Fruit fly (Drosophila melanogaster): Measurements from ENCODE around the gene Ttc1.
A peak's percentile ranks its signal among the peaks of the same experiment; 100 is the strongest.

Gene Ttc1

DNA sequence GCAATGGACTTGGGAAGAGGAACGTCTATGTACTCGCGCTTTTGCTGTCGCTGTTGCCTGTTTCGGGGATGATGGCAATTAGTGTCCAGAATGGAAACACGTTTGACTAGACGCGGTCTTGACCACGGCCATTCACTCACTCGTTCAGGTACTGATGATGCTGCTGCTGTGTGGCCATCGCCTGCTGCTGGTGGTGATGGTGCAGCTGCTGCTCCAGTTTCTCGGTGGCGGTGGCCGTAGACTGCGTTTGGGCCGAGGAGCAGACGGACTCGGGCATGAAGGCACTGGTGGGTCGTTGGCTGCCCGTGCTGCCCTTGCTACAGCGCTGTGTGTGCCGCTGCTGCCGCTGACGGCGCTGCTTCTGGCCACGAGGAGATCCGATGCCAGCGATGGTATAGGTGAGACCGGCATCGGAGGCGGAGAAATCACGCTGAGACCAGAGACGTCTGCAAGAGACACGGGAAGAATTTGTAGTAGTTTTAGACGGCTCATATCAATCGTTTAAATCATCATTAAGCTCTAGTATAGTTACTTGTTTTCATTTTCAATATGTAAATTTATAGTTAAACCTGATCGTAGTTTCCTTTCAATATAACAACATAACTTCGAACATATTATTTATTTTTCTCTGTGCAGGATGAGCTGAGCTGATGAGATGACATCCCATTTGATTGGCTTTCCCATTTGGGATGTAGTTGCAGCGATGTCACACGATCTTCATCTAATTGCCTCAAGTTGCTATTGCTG is 42.9 kb upstream of the Ttc1 start (continued):
- no peak for TF ChIP-seq CG3032 (tag; optimal IDR thresholded peaks at IDR 0.05)
- TF ChIP-seq CG16779 (tag; optimal IDR thresholded peaks at IDR 0.05): no peak
- TF ChIP-seq Sox15 (GFP tag; optimal IDR thresholded peaks at IDR 0.05): no peak
- peak; percentile 66 for TF ChIP-seq CG15336 (GFP tag; IDR thresholded peaks at IDR 0.05)
- peak; percentile 71 for TF ChIP-seq Eip78C (GFP tag)
- TF ChIP-seq CG8319 (GFP tag; optimal IDR thresholded peaks at IDR 0.05): no peak
- no peak for TF ChIP-seq fkh (GFP tag; optimal IDR thresholded peaks at IDR 0.05)
- TF ChIP-seq CG1621 (tag; optimal IDR thresholded peaks at IDR 0.05): no peak
- no peak for TF ChIP-seq CG31627 (GFP tag; optimal IDR thresholded peaks at IDR 0.05)
- no peak for TF ChIP-seq Gug (GFP tag; IDR thresholded peaks at IDR 0.05)
- TF ChIP-seq fd85E (GFP tag; optimal IDR thresholded peaks at IDR 0.05): no peak
- TF ChIP-seq dsx (GFP tag; optimal IDR thresholded peaks at IDR 0.05; ENCODE audit: poor library complexity, severe bottlenecking): no peak
- no peak for TF ChIP-seq CG10669 (GFP tag; optimal IDR thresholded peaks at IDR 0.05)

DNA sequence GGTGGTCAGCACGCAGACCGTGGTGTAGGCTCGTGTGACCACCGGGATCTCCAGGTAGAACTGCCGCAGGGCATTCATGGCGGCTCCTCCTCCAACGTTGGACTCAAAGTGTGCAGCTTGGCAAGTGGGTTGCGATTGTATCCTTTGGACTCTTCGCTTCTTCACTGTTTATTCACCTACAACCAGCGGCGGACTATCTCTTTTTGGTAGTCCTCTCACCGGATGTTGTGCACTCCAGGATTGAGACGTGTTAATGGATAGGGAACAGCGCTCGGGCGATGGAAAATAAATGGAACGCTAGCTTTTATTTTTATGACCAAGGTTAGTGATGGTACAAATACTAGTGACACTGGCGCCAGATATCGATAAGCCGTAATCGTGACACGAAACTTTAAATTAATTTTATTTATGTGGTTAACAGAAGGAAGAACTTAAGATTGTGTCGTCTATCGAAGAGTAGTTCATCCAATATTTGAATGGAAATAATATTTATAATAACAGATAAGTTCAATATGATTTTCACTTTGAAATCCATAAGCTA is 41.1 kb upstream of the Ttc1 start, which contains the start of gene Der-2:
TSS of gene Der-2 (minus strand) at position 347 of the 541 bp plus-strand sequence.
- peak; percentile 25 for TF ChIP-seq Eip78C (GFP tag)
- no peak for TF ChIP-seq acj6 (GFP tag; optimal IDR thresholded peaks at IDR 0.05)
- no peak for TF ChIP-seq topi (GFP tag; optimal IDR thresholded peaks at IDR 0.05)
- TF ChIP-seq Ets21C (GFP tag; optimal IDR thresholded peaks at IDR 0.05): no peak
- TF ChIP-seq vri (GFP tag; optimal IDR thresholded peaks at IDR 0.05): no peak
- no peak for TF ChIP-seq CG8632 (GFP tag; optimal IDR thresholded peaks at IDR 0.05)
- no peak for TF ChIP-seq Eip75B (GFP tag; optimal IDR thresholded peaks at IDR 0.05)

DNA sequence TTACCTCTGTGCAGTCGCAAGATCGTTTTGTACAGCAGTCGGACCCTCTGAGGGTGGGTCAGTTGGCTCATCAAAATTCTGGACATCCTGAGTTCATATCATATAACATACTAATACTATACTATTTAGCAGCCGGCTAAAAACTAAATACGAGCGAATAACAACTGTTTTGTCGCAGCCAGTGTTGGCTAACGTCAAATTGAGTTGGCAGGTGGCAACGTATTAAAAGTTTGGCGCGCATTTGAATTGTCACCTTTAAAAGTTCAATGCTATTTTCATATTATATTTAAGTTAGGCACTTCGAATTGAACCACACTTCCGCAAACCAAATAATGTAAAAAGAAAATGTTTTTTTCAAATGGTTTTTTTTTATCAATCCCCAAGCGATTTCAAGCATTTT is 39.5 kb upstream of the Ttc1 start, which contains the start of gene Sdhaf3:
TSS of gene Sdhaf3 (minus strand) at position 177 of the 400 bp plus-strand sequence.
- no peak for TF ChIP-seq Hr4 (GFP tag; optimal IDR thresholded peaks at IDR 0.05)
- TF ChIP-seq CG1621 (tag; optimal IDR thresholded peaks at IDR 0.05): no peak
- TF ChIP-seq Eip78C (GFP tag): peak; percentile 3
- TF ChIP-seq vri (GFP tag; optimal IDR thresholded peaks at IDR 0.05): no peak
- no peak for TF ChIP-seq Ets96B (tag; optimal IDR thresholded peaks at IDR 0.05)
- no peak for TF ChIP-seq CG6163 (GFP tag; IDR thresholded peaks at IDR 0.05)
- TF ChIP-seq fkh (GFP tag; optimal IDR thresholded peaks at IDR 0.05): no peak
- no peak for TF ChIP-seq dsx (GFP tag; optimal IDR thresholded peaks at IDR 0.05; ENCODE audit: poor library complexity, severe bottlenecking)
- TF ChIP-seq cyc (GFP tag; optimal IDR thresholded peaks at IDR 0.05): no peak
- TF ChIP-seq CG32006 (GFP tag; optimal IDR thresholded peaks at IDR 0.05): no peak
- no peak for TF ChIP-seq Ets21C (GFP tag; optimal IDR thresholded peaks at IDR 0.05)
- TF ChIP-seq CG10631 (GFP tag; optimal IDR thresholded peaks at IDR 0.05): no peak
- TF ChIP-seq Hr38 (GFP tag; optimal IDR thresholded peaks at IDR 0.05): no peak
- peak; percentile 36 for TF ChIP-seq esn (GFP tag; optimal IDR thresholded peaks at IDR 0.05)

DNA sequence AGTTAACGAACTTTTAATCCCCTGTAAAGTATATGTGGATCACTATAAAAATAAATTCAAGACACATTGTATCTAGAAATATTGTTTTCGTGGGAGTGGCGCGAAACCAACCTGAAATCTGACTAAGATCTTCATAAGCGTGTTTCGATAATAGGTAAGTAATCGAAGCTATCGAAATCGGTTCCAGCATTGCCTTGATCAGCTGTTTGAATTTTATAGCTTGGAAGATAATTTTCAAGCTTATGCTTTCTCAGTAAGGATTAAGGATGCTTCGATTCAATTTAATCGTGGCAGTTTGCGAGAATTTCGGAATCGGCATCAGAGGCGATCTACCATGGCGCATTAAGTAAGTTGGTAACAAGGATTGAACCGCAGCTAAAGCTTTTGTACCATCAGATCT is 38.2 kb upstream of the Ttc1 start, which contains the start of gene Dhfr:
TSS of gene Dhfr (plus strand) at position 173 of the 400 bp plus-strand sequence.
- no peak for TF ChIP-seq CG6792 (GFP tag; optimal IDR thresholded peaks at IDR 0.05)
- TF ChIP-seq Eip78C (GFP tag): peak; percentile 12
- no peak for TF ChIP-seq CG1621 (tag; optimal IDR thresholded peaks at IDR 0.05)
- no peak for TF ChIP-seq salr (GFP tag; optimal IDR thresholded peaks at IDR 0.05)
- TF ChIP-seq Sox15 (GFP tag; optimal IDR thresholded peaks at IDR 0.05): no peak

DNA sequence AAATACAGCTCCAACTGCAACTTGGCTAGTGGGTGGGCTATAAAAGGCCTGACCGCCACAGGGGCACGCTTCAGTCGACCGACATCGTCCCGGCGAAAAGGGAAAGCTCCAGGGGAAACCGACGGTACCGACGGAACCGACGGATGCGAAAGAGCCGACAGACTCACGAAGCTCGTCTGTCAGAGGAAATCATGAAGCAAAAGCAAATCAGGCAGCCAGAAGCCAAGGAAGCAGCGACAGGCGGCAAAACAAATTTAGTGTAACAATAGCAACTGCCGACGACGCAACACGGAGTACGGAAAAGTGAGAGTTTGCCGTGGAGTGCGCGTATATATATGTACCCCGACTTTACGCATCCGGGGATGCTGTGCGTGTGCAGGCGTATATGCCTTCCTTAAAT is 34.2 kb upstream of the Ttc1 start, which contains the start of gene Gyc89Db:
TSS of gene Gyc89Db (plus strand) at position 78 of the 400 bp plus-strand sequence.
- TF ChIP-seq Sox15 (GFP tag; optimal IDR thresholded peaks at IDR 0.05): no peak
- no peak for TF ChIP-seq CG6854 (GFP tag; optimal IDR thresholded peaks at IDR 0.05)
- TF ChIP-seq CG3032 (tag; optimal IDR thresholded peaks at IDR 0.05): no peak
